Fruit fly (Drosophila melanogaster) whole organism, embryonic: ENCODE results near the gene CG2854.
A peak's percentile ranks its signal among the peaks of the same experiment; 100 is the strongest.

Experiments
- Asciz ChIP-seq: fragments of 200-800 bp; sonication (Bioruptor generic); optimal IDR thresholded peaks from 2 replicates; lab custom pipeline; 2017; ENCODE audit warnings: missing biosample characterization, mild to moderate bottlenecking, missing genetic modification characterization, missing genetic modification reagents
- B-H1 ChIP-seq: fragments of 200-800 bp; sonication (Bioruptor generic); IDR thresholded peaks from 3 replicates; pipeline ENCODE4 v1.3.6; 2022; ENCODE audit warnings: missing biosample characterization, missing genetic modification characterization
- CG10431 ChIP-seq: fragments of 200-800 bp; sonication (Bioruptor generic); optimal IDR thresholded peaks from 3 replicates; lab custom pipeline; 2018; ENCODE audit warnings: missing biosample characterization, mild to moderate bottlenecking, missing genetic modification characterization
- CG11504 ChIP-seq: fragments of 200-800 bp; sonication (Bioruptor generic); optimal IDR thresholded peaks from 3 replicates; lab custom pipeline; 2019; ENCODE audit warnings: missing biosample characterization, mild to moderate bottlenecking, missing genetic modification characterization, moderate library complexity
- CG13123 ChIP-seq: fragments of 200-800 bp; sonication (Bioruptor generic); optimal IDR thresholded peaks from 2 replicates; lab custom pipeline; 2016; ENCODE audit warnings: missing biosample characterization, missing genetic modification characterization
- CG13424 ChIP-seq: fragments of 200-800 bp; sonication (Bioruptor generic); optimal IDR thresholded peaks from 2 replicates; lab custom pipeline; 2019; ENCODE audit warnings: missing biosample characterization, mild to moderate bottlenecking, missing genetic modification characterization, moderate library complexity
- CG16863 ChIP-seq: fragments of 200-800 bp; sonication (Bioruptor generic); optimal IDR thresholded peaks from 3 replicates; lab custom pipeline; 2016; ENCODE audit warnings: missing biosample characterization, missing genetic modification characterization
- CG17802 ChIP-seq: fragments of 200-800 bp; sonication (Bioruptor generic); optimal IDR thresholded peaks from 2 replicates; lab custom pipeline; 2018; ENCODE audit warnings: missing biosample characterization, mild to moderate bottlenecking, missing genetic modification characterization, moderate library complexity
- CG17829 ChIP-seq: fragments of 200-800 bp; optimal IDR thresholded peaks from 2 replicates; lab custom pipeline; 2019; ENCODE audit warnings: missing biosample characterization, mild to moderate bottlenecking, missing genetic modification characterization, moderate library complexity
- CG18619 ChIP-seq: fragments of 200-800 bp; sonication (Bioruptor generic); optimal IDR thresholded peaks from 3 replicates; lab custom pipeline; 2017; ENCODE audit warnings: missing biosample characterization, mild to moderate bottlenecking, missing genetic modification characterization
- CG31441 ChIP-seq: fragments of 200-800 bp; sonication (Bioruptor generic); IDR thresholded peaks from 2 replicates; pipeline ENCODE4 v1.3.6; 2022; ENCODE audit warnings: missing biosample characterization, missing genetic modification characterization
- CG42726 ChIP-seq: fragments of 200-800 bp; sonication (Bioruptor generic); IDR thresholded peaks from 2 replicates; pipeline ENCODE4 v1.3.6; 2022; ENCODE audit warnings: missing biosample characterization, missing genetic modification characterization; ENCODE audit not compliant: partially characterized antibody
- CG6683 ChIP-seq: fragments of 200-800 bp; sonication (Bioruptor generic); optimal IDR thresholded peaks from 2 replicates; lab custom pipeline; 2017; ENCODE audit warnings: missing biosample characterization, mild to moderate bottlenecking, missing genetic modification characterization, missing genetic modification reagents
- CG6765 ChIP-seq: fragments of 200-800 bp; sonication (Bioruptor generic); optimal IDR thresholded peaks from 3 replicates; lab custom pipeline; 2017; ENCODE audit warnings: missing biosample characterization, mild to moderate bottlenecking, missing genetic modification characterization
- CG7839 ChIP-seq: fragments of 200-800 bp; sonication (Bioruptor generic); optimal IDR thresholded peaks from 3 replicates; lab custom pipeline; 2018; ENCODE audit warnings: missing biosample characterization, mild to moderate bottlenecking, missing genetic modification characterization, moderate library complexity
- CG8944 ChIP-seq: fragments of 200-800 bp; sonication (Bioruptor generic); optimal IDR thresholded peaks from 3 replicates; lab custom pipeline; 2016; ENCODE audit warnings: missing biosample characterization, missing genetic modification characterization
- Dbx ChIP-seq: fragments of 200-800 bp; sonication (Bioruptor generic); IDR thresholded peaks from 3 replicates; pipeline ENCODE4 v1.3.6; 2022; ENCODE audit warnings: missing biosample characterization, missing genetic modification characterization
- Doc2 ChIP-seq: fragments of 200-800 bp; sonication (Bioruptor generic); IDR thresholded peaks from 2 replicates; pipeline ENCODE4 v1.3.6; 2022; ENCODE audit warnings: missing biosample characterization, missing genetic modification characterization
- Drgx ChIP-seq: fragments of 200-800 bp; sonication (Bioruptor generic); IDR thresholded peaks from 2 replicates; pipeline ENCODE4 v1.3.6; 2022; ENCODE audit warnings: missing biosample characterization, missing genetic modification characterization
- E2f1 ChIP-seq: fragments of 200-800 bp; sonication (Bioruptor generic); IDR thresholded peaks from 2 replicates; pipeline ENCODE4 v1.3.6; 2022; ENCODE audit warnings: missing biosample characterization, missing genetic modification characterization
- E2f2 ChIP-seq: fragments of 200-800 bp; sonication (Bioruptor generic); IDR thresholded peaks from 2 replicates; pipeline ENCODE4 v1.3.6; 2022; ENCODE audit warnings: missing biosample characterization, missing genetic modification characterization
- Fer2 ChIP-seq: fragments of 200-800 bp; sonication (Bioruptor generic); optimal IDR thresholded peaks from 2 replicates; lab custom pipeline; 2018; ENCODE audit warnings: missing biosample characterization, mild to moderate bottlenecking, missing genetic modification characterization, moderate library complexity
- GATAe ChIP-seq: fragments of 200-800 bp; sonication (Bioruptor generic); conservative IDR thresholded peaks from 2 replicates; pipeline ENCODE4 v1.3.6; 2022; ENCODE audit warnings: missing biosample characterization, missing genetic modification characterization
- HLH3B ChIP-seq: fragments of 200-800 bp; sonication (Bioruptor generic); IDR thresholded peaks from 2 replicates; pipeline ENCODE4 v1.3.6; 2022; ENCODE audit warnings: missing biosample characterization, missing genetic modification characterization
- MESR4 ChIP-seq: fragments of 200-800 bp; sonication (Bioruptor generic); optimal IDR thresholded peaks from 2 replicates; lab custom pipeline; 2018; ENCODE audit warnings: missing biosample characterization, mild to moderate bottlenecking, missing genetic modification characterization, moderate library complexity
- NK7.1 ChIP-seq: fragments of 200-800 bp; sonication (Bioruptor generic); optimal IDR thresholded peaks from 3 replicates; lab custom pipeline; 2016; ENCODE audit warnings: missing biosample characterization, missing genetic modification characterization
- Nf-YB ChIP-seq: fragments of 200-800 bp; sonication (Bioruptor generic); optimal IDR thresholded peaks from 3 replicates; lab custom pipeline; 2019; ENCODE audit warnings: missing biosample characterization, mild to moderate bottlenecking, missing genetic modification characterization, moderate library complexity
- Optix ChIP-seq: fragments of 200-800 bp; sonication (Bioruptor generic); IDR thresholded peaks from 3 replicates; pipeline ENCODE4 v1.3.6; 2022; ENCODE audit warnings: missing biosample characterization, missing genetic modification characterization
- PHDP ChIP-seq: fragments of 200-800 bp; sonication (Bioruptor generic); optimal IDR thresholded peaks from 3 replicates; lab custom pipeline; 2018; ENCODE audit warnings: missing biosample characterization, mild to moderate bottlenecking, missing genetic modification characterization, moderate library complexity
- Rx ChIP-seq: fragments of 200-800 bp; sonication (Bioruptor generic); IDR thresholded peaks from 2 replicates; pipeline ENCODE4 v1.3.6; 2022; ENCODE audit warnings: missing biosample characterization, missing genetic modification characterization
- Side ChIP-seq: fragments of 200-800 bp; sonication (Bioruptor generic); optimal IDR thresholded peaks from 2 replicates; lab custom pipeline; 2016; ENCODE audit warnings: missing biosample characterization, missing genetic modification characterization
- chif ChIP-seq, 2 experiments: fragments of 200-800 bp; sonication (Bioruptor generic); optimal IDR thresholded peaks; 3 replicates each; lab custom pipeline; 2016; ENCODE audit warnings: missing biosample characterization in 2 of 2, missing genetic modification characterization in 2 of 2
- da ChIP-seq: fragments of 200-800 bp; sonication (Bioruptor generic); optimal IDR thresholded peaks from 2 replicates; lab custom pipeline; 2016; ENCODE audit warnings: missing biosample characterization, missing genetic modification characterization
- ewg ChIP-seq: fragments of 200-800 bp; sonication (Bioruptor generic); optimal IDR thresholded peaks from 3 replicates; lab custom pipeline; 2017; ENCODE audit warnings: mild to moderate bottlenecking, missing biosample characterization, missing genetic modification reagents, missing genetic modification characterization
- exex ChIP-seq: fragments of 200-800 bp; sonication (Bioruptor generic); optimal IDR thresholded peaks from 4 replicates; lab custom pipeline; 2018; ENCODE audit warnings: missing biosample characterization, mild to moderate bottlenecking, missing genetic modification characterization, moderate library complexity
- gcm ChIP-seq: fragments of 200-800 bp; sonication (Bioruptor generic); optimal IDR thresholded peaks from 2 replicates; lab custom pipeline; 2019; ENCODE audit warnings: missing biosample characterization, mild to moderate bottlenecking, missing genetic modification characterization, moderate library complexity
- ind ChIP-seq: fragments of 200-800 bp; sonication (Bioruptor generic); optimal IDR thresholded peaks from 3 replicates; lab custom pipeline; 2016; ENCODE audit warnings: missing biosample characterization, missing genetic modification characterization
- kni ChIP-seq: fragments of 200-800 bp; sonication (Bioruptor generic); optimal IDR thresholded peaks from 3 replicates; lab custom pipeline; 2017; ENCODE audit warnings: mild to moderate bottlenecking, missing biosample characterization, missing genetic modification reagents, missing genetic modification characterization
- lab ChIP-seq: fragments of 200-800 bp; sonication (Bioruptor generic); optimal IDR thresholded peaks from 3 replicates; lab custom pipeline; 2017; ENCODE audit warnings: missing biosample characterization, missing genetic modification characterization, mild to moderate bottlenecking, moderate library complexity, missing genetic modification reagents
- lbe ChIP-seq: fragments of 200-800 bp; sonication (Bioruptor generic); optimal IDR thresholded peaks from 2 replicates; lab custom pipeline; 2016; ENCODE audit warnings: missing biosample characterization, mild to moderate bottlenecking, missing genetic modification characterization
- nau ChIP-seq: fragments of 200-800 bp; sonication (Bioruptor generic); optimal IDR thresholded peaks from 3 replicates; lab custom pipeline; 2017; ENCODE audit warnings: missing biosample characterization, mild to moderate bottlenecking, missing genetic modification characterization, missing genetic modification reagents
- oc ChIP-seq: fragments of 200-800 bp; sonication (Bioruptor generic); optimal IDR thresholded peaks from 2 replicates; lab custom pipeline; 2018; ENCODE audit warnings: missing biosample characterization, mild to moderate bottlenecking, missing genetic modification characterization, moderate library complexity
- onecut ChIP-seq: fragments of 200-800 bp; sonication (Bioruptor generic); IDR thresholded peaks from 2 replicates; pipeline ENCODE4 v1.3.6; 2022; ENCODE audit warnings: missing biosample characterization, missing genetic modification characterization
- phol ChIP-seq: fragments of 200-800 bp; sonication (Bioruptor generic); optimal IDR thresholded peaks from 3 replicates; lab custom pipeline; 2018; ENCODE audit warnings: missing biosample characterization, mild to moderate bottlenecking, missing genetic modification characterization, moderate library complexity
- stc ChIP-seq: fragments of 200-800 bp; sonication (Bioruptor generic); IDR thresholded peaks from 2 replicates; pipeline ENCODE4 v1.3.6; 2022; ENCODE audit warnings: missing biosample characterization, missing genetic modification characterization
- stwl ChIP-seq: fragments of 200-800 bp; sonication (Bioruptor generic); optimal IDR thresholded peaks from 3 replicates; lab custom pipeline; 2018; ENCODE audit warnings: missing biosample characterization, mild to moderate bottlenecking, missing genetic modification characterization, moderate library complexity
- tup ChIP-seq: fragments of 200-800 bp; sonication (Bioruptor generic); optimal IDR thresholded peaks from 2 replicates; lab custom pipeline; 2016; ENCODE audit warnings: missing biosample characterization, mild to moderate bottlenecking, missing genetic modification characterization, moderate library complexity
- unc-4 ChIP-seq: fragments of 200-800 bp; sonication (Bioruptor generic); IDR thresholded peaks from 2 replicates; pipeline ENCODE4 v1.3.6; 2022; ENCODE audit warnings: missing biosample characterization, missing genetic modification characterization; ENCODE audit not compliant: partially characterized antibody
- usp ChIP-seq: fragments of >200 bp; optimal IDR thresholded peaks from 2 replicates; lab custom pipeline; 2017; ENCODE audit warnings: missing biosample characterization, missing genetic modification characterization
- vfl ChIP-seq: fragments of 200-800 bp; sonication (Bioruptor generic); optimal IDR thresholded peaks from 2 replicates; lab custom pipeline; 2016; ENCODE audit warnings: missing biosample characterization, missing genetic modification characterization

The CG2854 gene

dm6 chrX:2318369-2318768, 8.6 kb upstream of the CG2854 start (continued):
- TF ChIP-seq CG31441 (GFP tag; lab: Robert Waterston, UW) = peak; percentile 73
- peak; percentile 69 for TF ChIP-seq CG16863 (GFP tag; lab: Kevin White, UChicago)
- no peak for TF ChIP-seq kni
- peak; percentile 11 for TF ChIP-seq CG8944 (GFP tag; lab: Kevin White, UChicago)
- TF ChIP-seq Doc2 (GFP tag; lab: Robert Waterston, UW) = 0 out of 2 replicates have a peak, but pooled peaks have one; percentile 12
- no peak for TF ChIP-seq CG13123 (GFP tag; lab: Kevin White, UChicago)
- TF ChIP-seq Dbx = no peak
- TF ChIP-seq CG18619 = peak; percentile 10
- TF ChIP-seq gcm (GFP tag; lab: Kevin White, UChicago) = no peak
- peak; percentile 36 for TF ChIP-seq lab
- no peak for TF ChIP-seq nau (GFP tag; lab: Kevin White, UChicago)
- peak; percentile 16 for TF ChIP-seq Nf-YB (GFP tag; lab: Kevin White, UChicago)
- TF ChIP-seq phol (tag; lab: Kevin White, UChicago) = peak; percentile 51
- TF ChIP-seq ind (GFP tag; lab: Kevin White, UChicago) = peak; percentile 41
- peak; percentile 56 for TF ChIP-seq CG11504 (tag; lab: Kevin White, UChicago)
- TF ChIP-seq MESR4 (GFP tag; lab: Kevin White, UChicago) = no peak
- TF ChIP-seq stc = peak; percentile 61
- peak; percentile 29 for TF ChIP-seq CG7839 (tag; lab: Kevin White, UChicago)
- peak; percentile 37 for TF ChIP-seq ewg (GFP tag; lab: Kevin White, UChicago)
- peak; percentile 57 for TF ChIP-seq HLH3B (GFP tag; lab: Robert Waterston, UW)
- peak; percentile 80 for TF ChIP-seq Drgx (GFP tag; lab: Robert Waterston, UW)
- TF ChIP-seq CG42726 (GFP tag; lab: Robert Waterston, UW) = no peak
- TF ChIP-seq tup = no peak
- peak; percentile 19 for TF ChIP-seq PHDP (tag; lab: Kevin White, UChicago)
- peak; percentile 65 for TF ChIP-seq Side
- peak; percentile 10 for TF ChIP-seq CG13424 (tag; lab: Kevin White, UChicago)
- no peak for TF ChIP-seq exex
- peak; percentile 75 for TF ChIP-seq Rx (GFP tag; lab: Robert Waterston, UW)
- no peak for TF ChIP-seq vfl
- TF ChIP-seq usp (GFP tag; lab: Kevin White, UChicago) = no peak
- no peak for TF ChIP-seq lbe
- peak; percentile 19 for TF ChIP-seq CG17802 (tag; lab: Kevin White, UChicago)
- TF ChIP-seq B-H1 (GFP tag; lab: Robert Waterston, UW) = peak; percentile 62
- no peak for TF ChIP-seq CG6683 (GFP tag; lab: Kevin White, UChicago)
- peak; percentile 47 for TF ChIP-seq onecut
- peak in 1 of 2 experiments; percentile 53 for TF ChIP-seq chif (GFP tag; optimal IDR thresholded peaks at IDR 0.05; lab: Kevin White, UChicago)
- 0 out of 2 replicates have a peak, but pooled peaks have one; percentile 23 for TF ChIP-seq E2f2 (GFP tag; lab: Robert Waterston, UW)
- TF ChIP-seq da (GFP tag; lab: Kevin White, UChicago) = no peak
- peak; percentile 80 for TF ChIP-seq CG17829 (tag; lab: Kevin White, UChicago)
- no peak for TF ChIP-seq CG10431 (GFP tag; lab: Kevin White, UChicago)
- TF ChIP-seq oc = peak; percentile 72
- TF ChIP-seq CG6765 (GFP tag; lab: Kevin White, UChicago) = no peak
- no peak for TF ChIP-seq stwl (tag; lab: Kevin White, UChicago)
- peak; percentile 78 for TF ChIP-seq Optix
- peak; percentile 69 for TF ChIP-seq E2f1 (GFP tag; lab: Robert Waterston, UW)
- TF ChIP-seq NK7.1 = no peak
- TF ChIP-seq Fer2 (tag; lab: Kevin White, UChicago) = no peak
- no peak for TF ChIP-seq GATAe
- no peak for TF ChIP-seq unc-4
- peak; percentile 43 for TF ChIP-seq Asciz (GFP tag; lab: Kevin White, UChicago)
